Fruit fly (Drosophila melanogaster) whole organism, embryonic: ENCODE results near the gene RpS9.

Source experiments
- Aef1 ChIP-seq: fragments of 200-800 bp; sonication (Bioruptor generic); IDR thresholded peaks from 3 replicates; pipeline ENCODE4 v1.3.6; 2022; ENCODE audit warnings: missing biosample characterization, missing genetic modification characterization
- Atf6 ChIP-seq: fragments of 200-800 bp; sonication (Bioruptor generic); IDR thresholded peaks from 2 replicates; pipeline ENCODE4 v1.3.6; 2022; ENCODE audit warnings: missing biosample characterization, missing genetic modification characterization
- B-H1 ChIP-seq: fragments of 200-800 bp; sonication (Bioruptor generic); IDR thresholded peaks from 3 replicates; pipeline ENCODE4 v1.3.6; 2022; ENCODE audit warnings: missing biosample characterization, missing genetic modification characterization
- Bdp1 ChIP-seq: fragments of 200-800 bp; sonication (Bioruptor generic); optimal IDR thresholded peaks from 3 replicates; lab custom pipeline; 2016; ENCODE audit warnings: missing biosample characterization, missing genetic modification characterization
- CG10366 ChIP-seq: fragments of 200-800 bp; sonication (Bioruptor generic); IDR thresholded peaks from 2 replicates; pipeline ENCODE4 v1.3.6; 2022; ENCODE audit warnings: missing biosample characterization, missing genetic modification characterization
- CG10431 ChIP-seq: fragments of 200-800 bp; sonication (Bioruptor generic); optimal IDR thresholded peaks from 3 replicates; lab custom pipeline; 2018; ENCODE audit warnings: missing biosample characterization, mild to moderate bottlenecking, missing genetic modification characterization
- CG11696 ChIP-seq: fragments of 200-800 bp; sonication (Bioruptor generic); IDR thresholded peaks from 2 replicates; pipeline ENCODE4 v1.3.6; 2022; ENCODE audit warnings: missing biosample characterization, missing genetic modification characterization
- CG13287 ChIP-seq: fragments of 200-800 bp; sonication (Bioruptor generic); IDR thresholded peaks from 2 replicates; pipeline ENCODE4 v1.3.6; 2022; ENCODE audit warnings: missing biosample characterization, missing genetic modification characterization; ENCODE audit not compliant: partially characterized antibody
- CG14441 ChIP-seq: fragments of 200-800 bp; sonication (Bioruptor generic); IDR thresholded peaks from 2 replicates; pipeline ENCODE4 v1.3.6; 2022; ENCODE audit warnings: missing biosample characterization, missing genetic modification characterization
- CG14667 ChIP-seq: fragments of 200-800 bp; sonication (Bioruptor generic); IDR thresholded peaks from 2 replicates; pipeline ENCODE4 v1.3.6; 2022; ENCODE audit warnings: missing biosample characterization, missing genetic modification characterization
- CG14965 ChIP-seq: fragments of 200-800 bp; sonication (Bioruptor generic); optimal IDR thresholded peaks from 2 replicates; lab custom pipeline; 2016; ENCODE audit warnings: missing biosample characterization, missing genetic modification characterization, borderline replicate concordance
- CG1602 ChIP-seq: fragments of 200-800 bp; sonication (Bioruptor generic); optimal IDR thresholded peaks from 3 replicates; lab custom pipeline; 2016; ENCODE audit warnings: missing biosample characterization, missing genetic modification characterization
- CG18262 ChIP-seq: fragments of 200-800 bp; optimal IDR thresholded peaks from 3 replicates; lab custom pipeline; 2019; ENCODE audit warnings: missing biosample characterization, mild to moderate bottlenecking, missing genetic modification characterization, moderate library complexity
- CG2889 ChIP-seq: fragments of 200-800 bp; sonication (Bioruptor generic); IDR thresholded peaks from 3 replicates; pipeline ENCODE4 v1.3.6; 2022; ENCODE audit warnings: missing biosample characterization, missing genetic modification characterization
- CG30403 ChIP-seq: fragments of 200-800 bp; sonication (Bioruptor generic); optimal IDR thresholded peaks from 3 replicates; lab custom pipeline; 2016; ENCODE audit warnings: missing biosample characterization, missing genetic modification characterization
- CG34422 ChIP-seq: fragments of 200-800 bp; sonication (Bioruptor generic); IDR thresholded peaks from 3 replicates; pipeline ENCODE4 v1.3.6; 2022; ENCODE audit warnings: missing biosample characterization, missing genetic modification characterization
- CG3838 ChIP-seq: fragments of 200-800 bp; sonication (Bioruptor generic); optimal IDR thresholded peaks from 3 replicates; lab custom pipeline; 2016; ENCODE audit warnings: missing biosample characterization, missing genetic modification characterization
- CG4820 ChIP-seq: fragments of 200-800 bp; sonication (Bioruptor generic); optimal IDR thresholded peaks from 3 replicates; lab custom pipeline; 2016; ENCODE audit warnings: missing biosample characterization, missing genetic modification characterization
- CG6254 ChIP-seq: fragments of 200-800 bp; sonication (Bioruptor generic); optimal IDR thresholded peaks from 3 replicates; lab custom pipeline; 2017; ENCODE audit warnings: mild to moderate bottlenecking, missing biosample characterization, missing genetic modification reagents, missing genetic modification characterization
- CG8388 ChIP-seq: fragments of 200-800 bp; sonication (Bioruptor generic); optimal IDR thresholded peaks from 2 replicates; lab custom pipeline; 2019; ENCODE audit warnings: missing biosample characterization, mild to moderate bottlenecking, missing genetic modification characterization, moderate library complexity
- CG8944 ChIP-seq: fragments of 200-800 bp; sonication (Bioruptor generic); optimal IDR thresholded peaks from 3 replicates; lab custom pipeline; 2016; ENCODE audit warnings: missing biosample characterization, missing genetic modification characterization
- CG9215 ChIP-seq: fragments of 200-800 bp; sonication (Bioruptor generic); IDR thresholded peaks from 2 replicates; pipeline ENCODE4 v1.3.6; 2022; ENCODE audit warnings: missing biosample characterization, missing genetic modification characterization
- CrebB ChIP-seq: fragments of 200-800 bp; sonication (Bioruptor generic); optimal IDR thresholded peaks from 3 replicates; lab custom pipeline; 2018; ENCODE audit warnings: missing biosample characterization, mild to moderate bottlenecking, missing genetic modification characterization
- Dad ChIP-seq: fragments of 200-800 bp; sonication (Bioruptor generic); optimal IDR thresholded peaks from 3 replicates; lab custom pipeline; 2016; ENCODE audit warnings: missing biosample characterization, missing genetic modification characterization
- Deaf1 ChIP-seq: fragments of 200-800 bp; optimal IDR thresholded peaks from 3 replicates; lab custom pipeline; 2019; ENCODE audit warnings: missing biosample characterization, mild to moderate bottlenecking, missing genetic modification characterization, moderate library complexity
- Dll ChIP-seq: fragments of 200-800 bp; sonication (Bioruptor generic); IDR thresholded peaks from 4 replicates; pipeline ENCODE4 v1.3.6; 2022; ENCODE audit warnings: missing biosample characterization, missing genetic modification characterization; ENCODE audit not compliant: partially characterized antibody
- Dp ChIP-seq: fragments of 200-800 bp; sonication (Bioruptor generic); optimal IDR thresholded peaks from 2 replicates; lab custom pipeline; 2018; ENCODE audit warnings: missing biosample characterization, mild to moderate bottlenecking, missing genetic modification characterization, moderate library complexity
- HLH3B ChIP-seq: fragments of 200-800 bp; sonication (Bioruptor generic); IDR thresholded peaks from 2 replicates; pipeline ENCODE4 v1.3.6; 2022; ENCODE audit warnings: missing biosample characterization, missing genetic modification characterization
- Hsf ChIP-seq: fragments of 200-800 bp; sonication (Bioruptor generic); optimal IDR thresholded peaks from 3 replicates; lab custom pipeline; 2016; ENCODE audit warnings: missing biosample characterization, missing genetic modification characterization
- Mes4 ChIP-seq: fragments of 200-800 bp; sonication (Bioruptor generic); optimal IDR thresholded peaks from 2 replicates; lab custom pipeline; 2016; ENCODE audit warnings: missing biosample characterization, missing genetic modification characterization
- Vsx1 ChIP-seq: fragments of 200-800 bp; sonication (Bioruptor generic); optimal IDR thresholded peaks from 2 replicates; lab custom pipeline; 2017; ENCODE audit warnings: missing biosample characterization, mild to moderate bottlenecking, missing genetic modification characterization, missing genetic modification reagents
- Xbp1 ChIP-seq: fragments of 200-800 bp; sonication (Bioruptor generic); optimal IDR thresholded peaks from 3 replicates; lab custom pipeline; 2016; ENCODE audit warnings: missing biosample characterization, mild to moderate bottlenecking, missing genetic modification characterization
- ab ChIP-seq: fragments of 200-800 bp; sonication (Bioruptor generic); optimal IDR thresholded peaks from 2 replicates; lab custom pipeline; 2016; ENCODE audit warnings: missing biosample characterization, missing genetic modification characterization
- bbx ChIP-seq: fragments of 200-800 bp; sonication (Bioruptor generic); IDR thresholded peaks from 2 replicates; pipeline ENCODE4 v1.3.6; 2022; ENCODE audit warnings: missing biosample characterization, missing genetic modification characterization; ENCODE audit not compliant: partially characterized antibody
- bcd ChIP-seq: fragments of 200-800 bp; sonication (Bioruptor generic); optimal IDR thresholded peaks from 2 replicates; lab custom pipeline; 2017; ENCODE audit warnings: missing biosample characterization, mild to moderate bottlenecking, missing genetic modification characterization
- cad ChIP-seq: fragments of >200 bp; optimal IDR thresholded peaks from 2 replicates; lab custom pipeline; 2017; ENCODE audit warnings: missing biosample characterization, missing genetic modification characterization
- chm ChIP-seq: fragments of 200-800 bp; sonication (Bioruptor generic); IDR thresholded peaks from 2 replicates; pipeline ENCODE4 v1.3.6; 2022; ENCODE audit warnings: missing biosample characterization, missing genetic modification characterization
- croc ChIP-seq: fragments of 200-800 bp; sonication (Bioruptor generic); conservative IDR thresholded peaks from 3 replicates; pipeline ENCODE4 v1.3.6; 2022; ENCODE audit warnings: missing biosample characterization, missing genetic modification characterization
- dmrt99B ChIP-seq: fragments of 200-800 bp; sonication (Bioruptor generic); optimal IDR thresholded peaks from 2 replicates; lab custom pipeline; 2018; ENCODE audit warnings: missing biosample characterization, mild to moderate bottlenecking, missing genetic modification characterization, moderate library complexity
- dysf ChIP-seq: fragments of 200-800 bp; sonication (Bioruptor generic); IDR thresholded peaks from 3 replicates; pipeline ENCODE4 v1.3.6; 2022; ENCODE audit warnings: missing biosample characterization, missing genetic modification characterization
- eyg ChIP-seq: fragments of 200-800 bp; sonication (Bioruptor generic); optimal IDR thresholded peaks from 3 replicates; lab custom pipeline; 2016; ENCODE audit warnings: missing biosample characterization, missing genetic modification characterization
- gt ChIP-seq: fragments of 200-800 bp; sonication (Bioruptor generic); IDR thresholded peaks from 2 replicates; pipeline ENCODE4 v1.3.6; 2022; ENCODE audit warnings: missing biosample characterization, missing genetic modification characterization
- ham ChIP-seq: fragments of 200-800 bp; sonication (Bioruptor generic); IDR thresholded peaks from 2 replicates; pipeline ENCODE4 v1.3.6; 2022; ENCODE audit warnings: missing biosample characterization, missing genetic modification characterization
- knrl ChIP-seq: fragments of 200-800 bp; sonication (Bioruptor generic); IDR thresholded peaks from 3 replicates; pipeline ENCODE4 v1.3.6; 2022; ENCODE audit warnings: missing biosample characterization, missing genetic modification characterization; ENCODE audit not compliant: partially characterized antibody
- mirr ChIP-seq: fragments of 200-800 bp; sonication (Bioruptor generic); optimal IDR thresholded peaks from 3 replicates; lab custom pipeline; 2018; ENCODE audit warnings: missing biosample characterization, mild to moderate bottlenecking, missing genetic modification characterization
- org-1 ChIP-seq: fragments of 200-800 bp; sonication (Bioruptor generic); optimal IDR thresholded peaks from 2 replicates; lab custom pipeline; 2017; ENCODE audit warnings: missing biosample characterization, missing genetic modification characterization
- psq ChIP-seq: fragments of 200-800 bp; sonication (Bioruptor generic); optimal IDR thresholded peaks from 2 replicates; lab custom pipeline; 2017; ENCODE audit warnings: missing biosample characterization, missing genetic modification characterization
- schlank ChIP-seq: fragments of 200-800 bp; sonication (Bioruptor generic); optimal IDR thresholded peaks from 2 replicates; lab custom pipeline; 2018; ENCODE audit warnings: missing biosample characterization, mild to moderate bottlenecking, missing genetic modification characterization
- sens-2 ChIP-seq: fragments of 200-800 bp; sonication (Bioruptor generic); IDR thresholded peaks from 2 replicates; pipeline ENCODE4 v1.3.6; 2022; ENCODE audit warnings: missing biosample characterization, missing genetic modification characterization
- tio ChIP-seq: fragments of 200-800 bp; sonication (Bioruptor generic); optimal IDR thresholded peaks from 2 replicates; lab custom pipeline; 2017; ENCODE audit warnings: missing biosample characterization, missing genetic modification characterization, inconsistent platforms
- toy ChIP-seq: fragments of 200-800 bp; sonication (Bioruptor generic); IDR thresholded peaks from 2 replicates; pipeline ENCODE4 v1.3.6; 2022; ENCODE audit warnings: missing biosample characterization, missing genetic modification characterization
- wdn ChIP-seq: fragments of 200-800 bp; sonication (Bioruptor generic); IDR thresholded peaks from 2 replicates; pipeline ENCODE4 v1.3.6; 2022; ENCODE audit warnings: missing biosample characterization, missing genetic modification characterization

RpS9 gene

dm6 chr3L:9476829-9477228, 34.5 kb downstream of the RpS9 start, which contains the start of the genes Uch-L5 and Jarid2 (continued):
- TF ChIP-seq CG30403 (GFP tag; lab: Kevin White, UChicago): peak; percentile 51
- TF ChIP-seq toy (GFP tag; lab: Robert Waterston, UW): no peak
- no peak for TF ChIP-seq knrl
- no peak for TF ChIP-seq org-1 (GFP tag; lab: Kevin White, UChicago)
- no peak for TF ChIP-seq HLH3B (GFP tag; lab: Robert Waterston, UW)
- no peak for TF ChIP-seq Atf6 (GFP tag; lab: Robert Waterston, UW)
- no peak for TF ChIP-seq croc (GFP tag; lab: Robert Waterston, UW)
- peak; percentile 33; the same call in 1 of the 2 replicates for TF ChIP-seq CG13287 (GFP tag; lab: Robert Waterston, UW)
- 0 out of 2 replicates have a peak, but pooled peaks have one; percentile 12 for TF ChIP-seq CG14441 (GFP tag; lab: Robert Waterston, UW)
- TF ChIP-seq CG10431: no peak
- TF ChIP-seq tio (GFP tag; lab: Kevin White, UChicago): no peak
- TF ChIP-seq Bdp1 (GFP tag; lab: Kevin White, UChicago): peak; percentile 24
- 0 out of 2 replicates have a peak, but pooled peaks have one; percentile 19 for TF ChIP-seq bbx (GFP tag; lab: Robert Waterston, UW)
- peak; percentile 42; the same call in 1 of the 3 replicates for TF ChIP-seq Aef1 (GFP tag; lab: Robert Waterston, UW)
- TF ChIP-seq Dad (GFP tag; lab: Kevin White, UChicago): peak; percentile 51
- TF ChIP-seq CG11696 (GFP tag; lab: Robert Waterston, UW): no peak
- no peak for TF ChIP-seq CG10366 (GFP tag; lab: Robert Waterston, UW)
- TF ChIP-seq CG14667 (GFP tag; lab: Robert Waterston, UW): no peak
- no peak for TF ChIP-seq CG2889 (GFP tag; lab: Robert Waterston, UW)
- TF ChIP-seq Vsx1: no peak
- TF ChIP-seq CG1602 (GFP tag; lab: Kevin White, UChicago): no peak
- TF ChIP-seq mirr (GFP tag; lab: Kevin White, UChicago): peak; percentile 61
- TF ChIP-seq dmrt99B: no peak
- TF ChIP-seq Xbp1 (GFP tag; lab: Kevin White, UChicago): peak; percentile 68
- no peak for TF ChIP-seq ab
- TF ChIP-seq CG8388: no peak
- no peak for TF ChIP-seq sens-2 (GFP tag; lab: Robert Waterston, UW)
- no peak for TF ChIP-seq ham
- TF ChIP-seq CG6254 (GFP tag; lab: Kevin White, UChicago): no peak
- TF ChIP-seq CG18262: no peak
- TF ChIP-seq B-H1 (GFP tag; lab: Robert Waterston, UW): no peak
- 0 out of 2 replicates have a peak, but pooled peaks have one; percentile 41 for TF ChIP-seq chm (GFP tag; lab: Robert Waterston, UW)
- no peak for TF ChIP-seq CG14965 (GFP tag; lab: Kevin White, UChicago)
- TF ChIP-seq gt (GFP tag; lab: Robert Waterston, UW): no peak
- TF ChIP-seq CG4820 (GFP tag; lab: Kevin White, UChicago): peak; percentile 19
- TF ChIP-seq wdn (GFP tag; lab: Robert Waterston, UW): peak; percentile 47; the same call in 1 of the 2 replicates
- no peak for TF ChIP-seq CG3838
- TF ChIP-seq bcd (GFP tag; lab: Kevin White, UChicago): peak; percentile 52
- TF ChIP-seq cad: no peak
- TF ChIP-seq dysf: peak; percentile 41; the same call in 2 of the 3 replicates
- peak; percentile 5 for TF ChIP-seq eyg (GFP tag; lab: Kevin White, UChicago)
- TF ChIP-seq Mes4 (GFP tag; lab: Kevin White, UChicago): peak; percentile 14
- TF ChIP-seq psq: peak; percentile 53
- TF ChIP-seq Hsf: peak; percentile 43
- TF ChIP-seq Dll: 0 out of 4 replicates have a peak, but pooled peaks have one; percentile 24
- TF ChIP-seq CG8944 (GFP tag; lab: Kevin White, UChicago): peak; percentile 29
- peak; percentile 58 for TF ChIP-seq CrebB (tag; lab: Kevin White, UChicago)
- TF ChIP-seq Dp: peak; percentile 62
- peak; percentile 10 for TF ChIP-seq Deaf1 (tag; lab: Kevin White, UChicago)
- TF ChIP-seq CG9215 (GFP tag; lab: Robert Waterston, UW): no peak
- peak; percentile 28 for TF ChIP-seq schlank (tag; lab: Kevin White, UChicago)
- peak; percentile 83; the same call in 2 of the 3 replicates for TF ChIP-seq CG34422
